Fruit fly (Drosophila melanogaster): ENCODE results near the gene CG45065.

Gene CG45065

dm6 chrX:14839047-14839446, 43.3 kb downstream of the CG45065 start, which contains the start of the genes CG32590 and Flo2:
Gene CG32590 (minus strand): TSS chrX:14839106.
Gene Flo2 (plus strand): TSS chrX:14839376.
- TF ChIP-seq Sin3A (optimal IDR thresholded peaks at IDR 0.05) (no peak), psq (optimal IDR thresholded peaks at IDR 0.05) (no peak), Myc (optimal IDR thresholded peaks at IDR 0.05) (no peak), insv (optimal IDR thresholded peaks at IDR 0.05) (no peak), ttk (optimal IDR thresholded peaks at IDR 0.05) (no peak), h (optimal IDR thresholded peaks at IDR 0.05) (no peak)

DNA sequence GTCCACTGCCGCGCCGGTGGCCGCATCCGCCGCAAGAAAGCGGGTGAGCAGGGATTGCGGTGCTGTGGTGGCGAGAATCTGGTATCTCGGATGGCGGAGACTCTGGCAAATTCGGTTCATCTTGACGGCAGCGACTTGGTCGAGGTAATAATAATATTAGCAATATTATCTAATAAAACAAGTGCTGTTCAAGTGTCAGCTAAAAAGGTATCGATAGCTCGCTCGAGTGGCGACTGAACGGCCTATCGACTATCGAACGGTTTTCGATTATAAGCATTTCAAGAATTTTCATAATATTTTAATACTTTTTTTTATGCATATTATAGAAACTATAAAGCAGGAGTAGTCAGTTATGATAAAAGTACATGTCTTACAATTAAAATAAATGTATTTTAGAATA, 44.4 kb downstream of the CG45065 start, which contains the start of gene Grx5:
TSS of gene Grx5 (minus strand) at position 216 of the 400 bp plus-strand sequence.
- TF ChIP-seq Myc (optimal IDR thresholded peaks at IDR 0.05) (no peak), h (optimal IDR thresholded peaks at IDR 0.05) (no peak), insv (optimal IDR thresholded peaks at IDR 0.05) (no peak), Sin3A (optimal IDR thresholded peaks at IDR 0.05) (no peak), psq (optimal IDR thresholded peaks at IDR 0.05) (no peak), ttk (optimal IDR thresholded peaks at IDR 0.05) (no peak)

- no peak for TF ChIP-seq h (optimal IDR thresholded peaks at IDR 0.05)
- TF ChIP-seq ttk (optimal IDR thresholded peaks at IDR 0.05) = no peak
- TF ChIP-seq insv (optimal IDR thresholded peaks at IDR 0.05) = no peak
- TF ChIP-seq psq (optimal IDR thresholded peaks at IDR 0.05) = no peak
- TF ChIP-seq Sin3A (optimal IDR thresholded peaks at IDR 0.05) = no peak
- TF ChIP-seq Myc (optimal IDR thresholded peaks at IDR 0.05) = no peak
Observed at dm6 chrX:14836425-14836824, 46.0 kb downstream of the CG45065 start, which contains the start of gene CG14410. Gene CG14410 (plus strand): TSS chrX:14836725.

DNA sequence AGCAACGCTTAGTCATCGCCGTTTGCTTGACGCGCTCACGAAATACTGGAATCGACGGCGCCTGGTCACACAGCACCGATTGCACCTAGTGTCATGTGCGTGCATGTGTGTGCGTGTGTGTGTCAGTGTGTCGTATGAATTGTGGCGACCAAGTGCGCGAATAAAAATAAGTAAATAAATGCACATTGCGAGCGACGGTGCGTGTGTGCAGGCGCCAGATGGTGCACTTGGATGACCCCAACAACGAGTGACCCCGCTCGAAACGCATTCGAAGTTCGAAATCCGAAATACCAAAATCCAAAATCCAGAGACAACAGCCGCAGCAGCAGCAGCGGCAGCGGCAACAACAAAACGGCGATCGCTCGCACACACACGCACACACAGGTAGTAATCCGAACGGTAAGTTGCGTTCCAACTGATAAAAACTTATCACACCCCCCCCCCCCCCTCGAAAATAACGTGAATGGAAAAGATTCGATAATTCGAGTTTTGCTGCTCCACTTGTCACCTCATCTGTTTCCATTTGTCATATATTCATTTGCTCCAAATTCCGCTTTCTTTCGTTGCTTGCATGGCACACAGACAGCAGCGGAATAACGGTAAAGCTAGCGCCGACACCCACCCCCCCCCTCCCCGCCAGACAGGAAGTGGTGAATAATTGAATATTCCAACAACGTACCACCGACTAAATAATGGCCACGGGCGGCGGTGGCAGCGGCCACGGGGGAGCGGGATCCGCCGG, 49.7 kb downstream of the CG45065 start, which contains the start of gene CG14411:
TSS of gene CG14411 (plus strand) at position 86 of the 742 bp plus-strand sequence.
- TF ChIP-seq ttk (optimal IDR thresholded peaks at IDR 0.05) (no peak), psq (optimal IDR thresholded peaks at IDR 0.05) (no peak), insv (optimal IDR thresholded peaks at IDR 0.05) (no peak), Myc (optimal IDR thresholded peaks at IDR 0.05) (no peak), Sin3A (optimal IDR thresholded peaks at IDR 0.05) (no peak), h (optimal IDR thresholded peaks at IDR 0.05) (no peak)

dm6 chrX:14831713-14832561, 50.4 kb downstream of the CG45065 start, which contains the start of gene CG14408:
Gene CG14408 (minus strand): TSS chrX:14832033.
- TF ChIP-seq insv (optimal IDR thresholded peaks at IDR 0.05) (no peak), psq (optimal IDR thresholded peaks at IDR 0.05) (no peak), Myc (optimal IDR thresholded peaks at IDR 0.05) (no peak), h (optimal IDR thresholded peaks at IDR 0.05) (no peak)

DNA sequence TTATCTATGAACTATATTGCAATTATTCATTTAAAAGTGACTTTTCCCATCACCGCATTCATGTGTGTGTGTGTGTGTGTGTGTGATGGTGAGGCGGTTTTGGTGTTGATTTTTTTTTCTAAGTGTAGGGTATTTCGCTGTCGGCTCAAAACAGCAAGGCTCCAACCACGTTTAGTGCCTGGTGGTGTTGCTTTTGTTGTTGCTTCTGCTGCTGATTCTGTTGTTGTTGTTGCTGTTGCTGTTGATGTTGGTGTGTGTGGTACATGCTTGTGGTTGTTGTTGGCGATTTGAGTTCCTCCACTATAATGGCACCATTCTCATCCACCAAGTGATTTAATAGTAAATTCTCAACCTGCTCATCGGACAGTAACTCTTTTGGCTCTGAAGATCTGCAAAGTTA, 54.7 kb downstream of the CG45065 start:
- TF ChIP-seq h (optimal IDR thresholded peaks at IDR 0.05) (no peak), ttk (optimal IDR thresholded peaks at IDR 0.05) (no peak), psq (optimal IDR thresholded peaks at IDR 0.05) (no peak), Myc (optimal IDR thresholded peaks at IDR 0.05) (no peak), Sin3A (optimal IDR thresholded peaks at IDR 0.05) (no peak)

DNA sequence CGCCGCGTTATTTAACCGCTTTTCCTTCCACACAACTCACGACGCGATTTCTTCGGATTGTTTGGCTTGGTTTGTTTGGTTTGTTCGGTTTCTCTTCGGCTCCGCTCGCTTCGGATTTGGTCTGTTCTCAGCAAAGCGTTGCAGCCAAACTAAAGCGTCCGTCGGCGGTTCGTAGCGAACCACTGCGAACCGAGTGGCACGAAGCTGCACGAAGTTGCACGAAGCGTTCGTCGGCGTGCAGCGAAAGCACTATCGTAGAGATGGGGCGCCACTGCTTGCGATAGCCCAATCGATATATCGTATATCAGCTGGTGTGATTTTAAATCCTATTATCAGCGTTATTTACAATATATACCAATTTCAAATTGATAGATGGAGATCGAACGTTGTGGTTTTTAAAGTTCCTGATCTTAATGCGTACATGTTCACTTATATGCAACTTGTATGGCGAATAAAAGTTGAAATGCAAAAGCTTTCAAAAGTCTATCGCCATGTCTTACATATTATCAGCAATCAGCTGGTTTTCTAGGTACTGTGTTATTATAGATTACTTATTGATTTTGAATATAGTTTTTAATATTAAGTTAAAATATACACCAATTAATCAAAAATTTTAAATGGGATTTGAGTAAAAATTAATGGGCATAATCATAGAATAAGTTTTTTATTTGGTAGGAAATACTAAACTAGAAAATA, 56.3 kb downstream of the CG45065 start, which contains the start of gene rut:
TSS of gene rut (minus strand) at position 152 of the 696 bp plus-strand sequence.
- TF ChIP-seq Sin3A (optimal IDR thresholded peaks at IDR 0.05) (no peak), h (optimal IDR thresholded peaks at IDR 0.05) (no peak), psq (optimal IDR thresholded peaks at IDR 0.05) (no peak), insv (optimal IDR thresholded peaks at IDR 0.05) (no peak), ttk (optimal IDR thresholded peaks at IDR 0.05) (no peak), Myc (optimal IDR thresholded peaks at IDR 0.05) (no peak)

- no peak for TF ChIP-seq h (optimal IDR thresholded peaks at IDR 0.05)
- TF ChIP-seq ttk (optimal IDR thresholded peaks at IDR 0.05) = no peak
- TF ChIP-seq Myc (optimal IDR thresholded peaks at IDR 0.05) = no peak
- no peak for TF ChIP-seq psq (optimal IDR thresholded peaks at IDR 0.05)
- no peak for TF ChIP-seq Sin3A (optimal IDR thresholded peaks at IDR 0.05)
Observed at dm6 chrX:14825470-14825787, 57.0 kb downstream of the CG45065 start.

Measured in Kc167 (cell line).